Fruit fly (Drosophila melanogaster): Measurements from ENCODE around the gene LeuRS.

LeuRS gene

DNA sequence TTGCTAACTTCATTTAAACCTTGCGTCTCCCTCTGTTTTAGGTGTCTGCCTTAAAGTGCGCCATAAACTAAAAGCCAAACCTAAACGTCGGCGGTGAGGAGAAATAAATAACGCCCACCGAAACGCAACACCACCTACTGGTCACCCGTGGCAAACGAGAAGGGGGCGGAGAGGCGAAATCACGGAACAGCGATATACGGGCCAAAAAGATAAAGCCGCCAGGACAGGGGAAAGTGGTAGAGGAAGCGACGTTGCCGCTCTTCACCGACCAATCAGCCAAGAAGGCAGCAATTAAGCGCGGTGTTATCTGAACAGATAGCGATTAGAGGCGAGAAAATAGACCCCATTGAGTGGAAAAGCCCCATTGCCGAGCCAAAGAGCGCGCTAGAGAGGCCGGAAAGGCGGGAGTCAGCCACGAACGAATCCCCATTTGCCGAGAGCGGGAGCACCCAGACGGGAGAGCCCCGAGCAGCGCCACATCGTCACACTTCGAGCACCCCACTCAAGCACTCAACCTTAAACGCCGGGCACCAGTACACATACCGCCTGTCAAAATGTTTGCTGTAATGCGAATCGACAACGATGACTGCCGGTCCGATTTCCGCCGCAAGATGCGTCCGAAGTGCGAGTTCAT, 30.7 kb upstream of the LeuRS start:
- peak; percentile 8 for TF ChIP-seq h (GFP tag; optimal IDR thresholded peaks at IDR 0.05)
- no peak for TF ChIP-seq foxo (GFP tag; optimal IDR thresholded peaks at IDR 0.05)
- no peak for TF ChIP-seq CG32264 (GFP tag; optimal IDR thresholded peaks at IDR 0.05)
- TF ChIP-seq dl (GFP tag; optimal IDR thresholded peaks at IDR 0.05; ENCODE audit: insufficient read depth in 1 of 2, partially characterized antibody in 2 of 2), result peak; percentile 77 to 81
- TF ChIP-seq br (GFP tag; optimal IDR thresholded peaks at IDR 0.05), result peak; percentile 15
- TF ChIP-seq Vsx2 (GFP tag; optimal IDR thresholded peaks at IDR 0.05; ENCODE audit: partially characterized antibody), result peak; percentile 51
- peak; percentile 81 for TF ChIP-seq Dif (GFP tag; optimal IDR thresholded peaks at IDR 0.05; ENCODE audit: partially characterized antibody)
- no peak for TF ChIP-seq Dfd (GFP tag; optimal IDR thresholded peaks at IDR 0.05)

DNA sequence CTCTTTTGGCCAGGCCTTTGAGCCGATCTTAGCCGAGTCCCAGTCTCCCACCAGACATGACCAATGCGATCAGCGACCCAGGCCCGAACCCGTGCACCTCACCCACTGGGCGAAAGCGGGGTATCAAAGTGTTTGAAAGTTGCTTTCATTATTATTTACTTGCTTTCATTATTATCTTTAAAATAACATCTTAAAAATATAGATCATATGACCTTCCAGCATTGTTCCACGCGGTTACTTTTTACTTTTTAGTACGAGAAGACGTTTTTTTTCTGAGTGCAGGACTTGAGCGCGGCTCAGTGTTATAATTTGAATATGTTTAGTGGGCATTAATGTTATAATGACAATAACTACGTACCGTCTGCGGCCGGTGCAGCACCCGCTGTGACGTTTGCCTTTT, 28.6 kb upstream of the LeuRS start:
- peak; percentile 12 for TF ChIP-seq Hnf4 (GFP tag; optimal IDR thresholded peaks at IDR 0.05)
- no peak for TF ChIP-seq Myc (optimal IDR thresholded peaks at IDR 0.05)
- peak; percentile 55 for TF ChIP-seq HLH106 (tag; optimal IDR thresholded peaks at IDR 0.05)
- TF ChIP-seq fru (GFP tag; optimal IDR thresholded peaks at IDR 0.05), result peak; percentile 30
- peak; percentile 37 for TF ChIP-seq h (GFP tag; optimal IDR thresholded peaks at IDR 0.05)
- TF ChIP-seq Sp1 (GFP tag; optimal IDR thresholded peaks at IDR 0.05), result peak; percentile 9
- peak in 1 of 2 experiments; percentile 17 for TF ChIP-seq foxo (GFP tag; optimal IDR thresholded peaks at IDR 0.05)
- no peak for TF ChIP-seq psq (GFP tag; optimal IDR thresholded peaks at IDR 0.05)
- TF ChIP-seq dsf (GFP tag; optimal IDR thresholded peaks at IDR 0.05; ENCODE audit: borderline replicate concordance), result no peak

DNA sequence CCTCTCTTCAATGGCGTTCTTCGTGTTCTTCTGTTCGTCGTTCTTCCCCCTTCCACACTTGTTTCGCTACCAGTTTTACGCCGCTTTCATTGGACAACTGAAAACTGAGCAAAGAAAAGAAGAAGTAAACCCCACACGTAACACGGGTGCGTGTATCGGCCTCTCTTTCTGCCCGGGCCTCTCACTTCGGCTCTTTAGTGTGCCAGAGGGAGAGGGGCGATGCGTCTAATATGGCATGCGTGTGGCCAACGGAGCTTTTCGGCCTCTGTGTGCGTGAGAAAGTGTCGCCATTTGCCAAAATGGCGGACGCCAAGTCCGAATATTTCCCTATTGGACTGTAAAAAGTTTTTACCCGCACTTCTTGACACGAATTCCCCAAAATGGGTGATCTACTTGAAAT, 25.5 kb upstream of the LeuRS start:
- no peak for TF ChIP-seq Sp1 (GFP tag; optimal IDR thresholded peaks at IDR 0.05)
- TF ChIP-seq usp (GFP tag; optimal IDR thresholded peaks at IDR 0.05), result no peak
- TF ChIP-seq dmrt93B (GFP tag; optimal IDR thresholded peaks at IDR 0.05), result no peak
- TF ChIP-seq HLH106 (tag; optimal IDR thresholded peaks at IDR 0.05), result no peak
- no peak for TF ChIP-seq tai (GFP tag; optimal IDR thresholded peaks at IDR 0.05)
- no peak for TF ChIP-seq Rel (GFP tag; optimal IDR thresholded peaks at IDR 0.05)
- TF ChIP-seq Rel (tag; optimal IDR thresholded peaks at IDR 0.05), result peak; percentile 11
- TF ChIP-seq pan (optimal IDR thresholded peaks at IDR 0.05), result no peak
- TF ChIP-seq Dif (GFP tag; optimal IDR thresholded peaks at IDR 0.05; ENCODE audit: partially characterized antibody), result peak; percentile 43
- peak; percentile 39 for TF ChIP-seq psq (GFP tag; optimal IDR thresholded peaks at IDR 0.05)
- TF ChIP-seq fru (GFP tag; optimal IDR thresholded peaks at IDR 0.05), result no peak
- TF ChIP-seq h (GFP tag; optimal IDR thresholded peaks at IDR 0.05), result no peak
- peak; percentile 23 for TF ChIP-seq Vsx2 (GFP tag; optimal IDR thresholded peaks at IDR 0.05; ENCODE audit: partially characterized antibody)
- no peak for TF ChIP-seq Hnf4 (GFP tag; optimal IDR thresholded peaks at IDR 0.05)
- no peak for TF ChIP-seq sv (GFP tag; optimal IDR thresholded peaks at IDR 0.05)
- no peak for TF ChIP-seq brk (GFP tag; optimal IDR thresholded peaks at IDR 0.05)
- no peak for TF ChIP-seq Hr83 (GFP tag; optimal IDR thresholded peaks at IDR 0.05; ENCODE audit: poor library complexity, severe bottlenecking)

DNA sequence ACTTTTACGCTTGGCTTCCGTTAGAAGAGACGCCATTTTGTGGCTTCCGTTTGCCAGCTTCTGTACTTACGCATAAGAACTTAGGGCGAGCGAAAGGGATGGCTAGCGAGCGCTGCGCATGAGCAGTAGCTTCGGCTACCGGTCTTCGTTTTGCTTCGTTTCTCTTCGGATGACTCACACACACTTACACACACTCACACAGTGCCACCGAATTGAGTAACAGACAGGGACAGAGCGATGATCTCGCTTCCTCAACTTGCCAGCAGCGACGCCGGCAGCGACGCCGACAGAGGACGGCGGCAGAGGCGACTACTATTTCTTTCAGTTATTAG, 24.9 kb upstream of the LeuRS start:
- TF ChIP-seq Dif (GFP tag; optimal IDR thresholded peaks at IDR 0.05; ENCODE audit: partially characterized antibody), result no peak
- TF ChIP-seq CG9705 (GFP tag; optimal IDR thresholded peaks at IDR 0.05), result no peak

DNA sequence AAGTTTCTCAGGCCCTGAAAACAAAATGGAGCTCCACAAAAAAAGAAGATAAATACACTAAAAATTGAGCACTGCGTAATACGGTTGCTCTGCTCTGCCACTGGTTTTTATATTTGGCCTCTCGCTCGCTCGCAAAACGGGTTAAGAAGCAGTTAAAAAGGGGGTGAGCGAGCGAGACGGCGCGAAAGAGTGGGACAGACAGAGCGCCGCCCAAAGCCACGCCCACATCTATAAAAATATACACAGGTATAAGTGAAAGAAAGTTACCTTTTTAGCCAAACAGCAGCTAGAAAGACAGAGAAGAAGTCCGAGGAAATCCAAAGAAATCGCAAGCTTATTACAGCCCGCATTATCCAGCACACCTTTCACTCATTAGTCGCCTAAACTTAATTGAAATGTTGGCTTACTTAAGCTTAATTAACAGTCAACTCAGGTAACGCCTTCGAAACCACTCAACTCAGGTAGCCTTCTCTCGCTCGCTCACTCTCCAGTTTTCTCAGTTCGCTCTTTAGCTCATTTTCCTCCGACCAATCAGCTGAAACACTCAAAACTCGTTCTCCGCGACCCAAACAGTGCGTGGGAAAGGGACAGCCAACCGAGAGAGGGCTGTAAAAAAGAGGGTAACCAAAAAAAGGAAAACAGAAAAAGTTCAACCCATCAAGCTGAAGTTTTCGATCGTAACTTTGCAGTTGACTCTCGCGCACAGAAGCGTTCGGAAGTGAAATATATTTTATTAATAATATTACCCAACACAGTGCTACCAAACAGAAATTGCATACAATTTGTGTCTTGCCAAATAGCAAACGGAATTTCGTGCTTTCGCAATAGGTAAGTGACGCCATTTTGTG, 24.3 kb upstream of the LeuRS start, which contains the start of gene drm:
Gene drm, plus strand, starts transcription at position 684 of the 848 bp plus-strand sequence.
- TF ChIP-seq dl (GFP tag; optimal IDR thresholded peaks at IDR 0.05; ENCODE audit: insufficient read depth in 1 of 2, partially characterized antibody in 2 of 2), result peak in 1 of 2 experiments; percentile 38
- peak; percentile 85 for TF ChIP-seq Vsx2 (GFP tag; optimal IDR thresholded peaks at IDR 0.05; ENCODE audit: partially characterized antibody)
- no peak for TF ChIP-seq Jra (GFP tag; optimal IDR thresholded peaks at IDR 0.05)
- TF ChIP-seq foxo (GFP tag; optimal IDR thresholded peaks at IDR 0.05), result no peak
- peak; percentile 78 for TF ChIP-seq Dif (GFP tag; optimal IDR thresholded peaks at IDR 0.05; ENCODE audit: partially characterized antibody)
